Worm (Caenorhabditis elegans): ENCODE measurements around the gene fbxb-38.

- TF ChIP-seq sox-4 (tag; optimal IDR thresholded peaks at IDR 0.05): no peak
- no peak for TF ChIP-seq tbx-7 (tag; optimal IDR thresholded peaks at IDR 0.05)
- no peak for TF ChIP-seq K02D7.2 (tag; optimal IDR thresholded peaks at IDR 0.05)
- no peak for TF ChIP-seq T23F11.4 (GFP tag; optimal IDR thresholded peaks at IDR 0.05)
- no peak for TF ChIP-seq lin-11 (tag; optimal IDR thresholded peaks at IDR 0.05)
- no peak for TF ChIP-seq dve-1 (tag; optimal IDR thresholded peaks at IDR 0.05)
- no peak for TF ChIP-seq pqm-1 (tag; optimal IDR thresholded peaks at IDR 0.05)
- TF ChIP-seq odd-2 (tag; optimal IDR thresholded peaks at IDR 0.05): no peak
- TF ChIP-seq fkh-10 (GFP tag; optimal IDR thresholded peaks at IDR 0.05): no peak
Measured at ce11 chrII:2145566-2145965, 23.0 kb downstream of the fbxb-38 start, which contains the start of gene C40A11.6.

All from whole organism, late embryonic.